Worm (Caenorhabditis elegans) whole organism, L1 larva: ENCODE measurements around the gene AH10.2.

Source experiments
- Y116A8C.19 ChIP-seq: sonication (generic microtip); optimal IDR thresholded peaks from 2 replicates; lab custom pipeline; 2016; ENCODE audit warnings: missing compliant biosample characterization, missing genetic modification characterization, borderline replicate concordance
- blmp-1 ChIP-seq: fragments of 150-350 bp; optimal IDR thresholded peaks from 2 replicates; lab custom pipeline; 2014; ENCODE audit warnings: missing biosample characterization, missing genetic modification characterization
- lin-13 ChIP-seq: fragments of 150-350 bp; optimal IDR thresholded peaks from 2 replicates; lab custom pipeline; 2014; ENCODE audit warnings: missing biosample characterization, missing genetic modification reagents, missing genetic modification characterization
- nhr-11 ChIP-seq: fragments of 150-350 bp; optimal IDR thresholded peaks from 2 replicates; lab custom pipeline; 2014; ENCODE audit warnings: missing biosample characterization, missing genetic modification characterization
- nhr-12 ChIP-seq: sonication (generic microtip); optimal IDR thresholded peaks from 2 replicates; lab custom pipeline; 2017; ENCODE audit warnings: missing biosample characterization, missing genetic modification characterization
- nhr-20 ChIP-seq: sonication (generic microtip); optimal IDR thresholded peaks from 2 replicates; lab custom pipeline; 2016; ENCODE audit warnings: mild to moderate bottlenecking, missing genetic modification characterization, missing compliant biosample characterization
- nhr-237 ChIP-seq: fragments of 150-350 bp; optimal IDR thresholded peaks from 2 replicates; lab custom pipeline; 2014; ENCODE audit warnings: missing biosample characterization, missing genetic modification characterization
- pqm-1 ChIP-seq: sonication (generic microtip); optimal IDR thresholded peaks from 3 replicates; lab custom pipeline; 2017; ENCODE audit warnings: missing biosample characterization, missing genetic modification characterization
- unc-62 ChIP-seq: fragments of 150-350 bp; optimal IDR thresholded peaks from 2 replicates; lab custom pipeline; 2014; ENCODE audit warnings: missing biosample characterization, missing genetic modification reagents, missing genetic modification characterization
- zag-1 ChIP-seq: fragments of 150-350 bp; optimal IDR thresholded peaks from 2 replicates; lab custom pipeline; 2014; ENCODE audit warnings: missing biosample characterization, missing genetic modification characterization
- ztf-11 ChIP-seq, 2 experiments: sonication (generic microtip); optimal IDR thresholded peaks; 2 replicates each; lab custom pipeline; 2016 to 2017; ENCODE audit warnings: missing genetic modification characterization in 2 of 2, missing biosample characterization in 1 of 2, missing compliant biosample characterization in 1 of 2

ce11 chrV:14160698-14161097 is 4.1 kb downstream of the AH10.2 start, which contains the start of gene cest-1.2:
- TF ChIP-seq nhr-11 (tag; lab: Kevin White, UChicago) (no peak), blmp-1 (tag; lab: Kevin White, UChicago) (no peak), Y116A8C.19 (tag; lab: Kevin White, UChicago) (no peak), pqm-1 (no peak), ztf-11 (tag; optimal IDR thresholded peaks at IDR 0.05; lab: Kevin White, UChicago) (no peak), nhr-237 (tag; lab: Kevin White, UChicago) (no peak), nhr-20 (tag; lab: Kevin White, UChicago) (no peak), unc-62 (GFP tag; lab: Kevin White, UChicago) (no peak), lin-13 (no peak), nhr-12 (tag; lab: Kevin White, UChicago) (no peak), zag-1 (tag; lab: Kevin White, UChicago) (no peak)
